Fruit fly (Drosophila melanogaster): ENCODE results near the gene CG42857.
A peak's percentile ranks its signal among the peaks of the same experiment; 100 is the strongest.

The CG42857 gene

DNA sequence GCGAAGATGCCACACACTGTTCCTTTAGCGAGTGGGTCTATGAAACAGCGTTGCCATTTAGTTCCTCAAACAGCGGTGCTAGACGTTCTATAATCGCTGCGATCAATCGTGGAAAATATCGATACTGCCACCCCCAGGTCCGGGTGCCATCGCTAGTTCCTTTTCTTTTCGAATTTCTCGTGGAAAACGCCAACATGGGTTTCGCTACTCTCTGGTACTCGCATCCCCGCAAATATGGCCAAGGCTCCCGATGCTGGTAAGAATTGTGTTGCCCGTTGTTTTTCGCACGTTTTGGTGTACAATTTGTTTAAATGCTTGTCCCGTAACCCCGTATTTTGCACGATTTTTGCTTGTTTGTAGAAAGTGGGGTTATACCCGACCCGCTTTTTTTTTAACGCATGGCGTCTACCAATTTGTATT lies 43.0 kb downstream of the CG42857 start, which contains the start of gene RpS29 (continued):
- TF ChIP-seq MESR4 (GFP tag; optimal IDR thresholded peaks at IDR 0.05) (peak; percentile 99), Optix (GFP tag; IDR thresholded peaks at IDR 0.05) (peak; percentile 46; the same call in 1 of the 3 replicates), CG12391 (tag; optimal IDR thresholded peaks at IDR 0.05) (peak; percentile 84), btn (GFP tag; optimal IDR thresholded peaks at IDR 0.05) (no peak), Ravus (GFP tag; IDR thresholded peaks at IDR 0.05) (no peak), CG1024 (GFP tag; IDR thresholded peaks at IDR 0.05) (peak; percentile 64), B-H2 (GFP tag; optimal IDR thresholded peaks at IDR 0.05) (peak; percentile 95), CG10462 (GFP tag; optimal IDR thresholded peaks at IDR 0.05) (no peak), ab (GFP tag; optimal IDR thresholded peaks at IDR 0.05) (peak; percentile 57), HmgZ (tag; optimal IDR thresholded peaks at IDR 0.05) (peak; percentile 95), hth (optimal IDR thresholded peaks at IDR 0.05) (no peak), ftz-f1 (GFP tag; optimal IDR thresholded peaks at IDR 0.05) (peak; percentile 74), sens (GFP tag) (peak; percentile 95), vvl (GFP tag; IDR thresholded peaks at IDR 0.05) (peak; percentile 90), Dbx (GFP tag; IDR thresholded peaks at IDR 0.05) (peak; percentile 93), CG14710 (tag; optimal IDR thresholded peaks at IDR 0.05) (peak; percentile 87), CG14667 (GFP tag; IDR thresholded peaks at IDR 0.05) (peak; percentile 54; the same call in 1 of the 2 replicates), CG10979 (tag; optimal IDR thresholded peaks at IDR 0.05) (peak; percentile 36), pnt (GFP tag; optimal IDR thresholded peaks at IDR 0.05) (peak; percentile 73), NfI (GFP tag; optimal IDR thresholded peaks at IDR 0.05) (peak; percentile 87), pita (GFP tag; optimal IDR thresholded peaks at IDR 0.05) (no peak), CG10431 (GFP tag; optimal IDR thresholded peaks at IDR 0.05) (peak; percentile 70), CG33213 (GFP tag; optimal IDR thresholded peaks at IDR 0.05) (peak; percentile 94), Trl (optimal IDR thresholded peaks at IDR 0.05) (no peak), Trl (GFP tag; optimal IDR thresholded peaks at IDR 0.05) (peak; percentile 91), CG31441 (GFP tag; IDR thresholded peaks at IDR 0.05) (peak; percentile 51; the same call in 1 of the 2 replicates), CG16813 (GFP tag; IDR thresholded peaks at IDR 0.05; ENCODE audit: partially characterized antibody) (peak; percentile 93), dmrt11E (tag; optimal IDR thresholded peaks at IDR 0.05) (peak; percentile 54), CG11560 (tag; IDR thresholded peaks at IDR 0.05) (peak; percentile 74; the same call in 2 of the 3 replicates), CG7987 (GFP tag; optimal IDR thresholded peaks at IDR 0.05) (peak; percentile 90), chn (GFP tag; optimal IDR thresholded peaks at IDR 0.05) (peak; percentile 82), Spps (tag; optimal IDR thresholded peaks at IDR 0.05) (peak; percentile 29), CG10565 (GFP tag; optimal IDR thresholded peaks at IDR 0.05) (no peak), cato (GFP tag; optimal IDR thresholded peaks at IDR 0.05; ENCODE audit: borderline replicate concordance) (peak; percentile 38), CG18262 (tag; optimal IDR thresholded peaks at IDR 0.05) (peak; percentile 47), CG7963 (GFP tag; IDR thresholded peaks at IDR 0.05; ENCODE audit: partially characterized antibody) (peak; percentile 79), Mad (GFP tag; optimal IDR thresholded peaks at IDR 0.05) (peak; percentile 85), abd-A (tag; optimal IDR thresholded peaks at IDR 0.05) (no peak), pros (GFP tag; optimal IDR thresholded peaks at IDR 0.05) (no peak), CG4854 (GFP tag; optimal IDR thresholded peaks at IDR 0.05) (peak; percentile 57), ase (GFP tag; IDR thresholded peaks at IDR 0.05) (peak; percentile 65; the same call in 2 of the 3 replicates), Side (GFP tag; optimal IDR thresholded peaks at IDR 0.05) (peak; percentile 86), CG17568 (GFP tag; optimal IDR thresholded peaks at IDR 0.05) (no peak), ERR (GFP tag; optimal IDR thresholded peaks at IDR 0.05) (peak; percentile 85), CrebB (tag; optimal IDR thresholded peaks at IDR 0.05) (peak; percentile 87), Rfx (GFP tag; IDR thresholded peaks at IDR 0.05) (peak; percentile 95), C15 (GFP tag; IDR thresholded peaks at IDR 0.05) (0 out of 3 replicates have a peak, but pooled peaks have one; percentile 43), org-1 (GFP tag; optimal IDR thresholded peaks at IDR 0.05) (peak; percentile 15), CG6791 (GFP tag; IDR thresholded peaks at IDR 0.05; ENCODE audit: partially characterized antibody) (peak; percentile 97), Chrac-16 (GFP tag; optimal IDR thresholded peaks at IDR 0.05) (peak; percentile 83), HmgD (GFP tag; optimal IDR thresholded peaks at IDR 0.05) (peak; percentile 92)

All from whole organism, embryonic.